Fruit fly (Drosophila melanogaster): ENCODE data around the gene CG4592.

dm6 chr2L:9937908-9938307, 16.5 kb downstream of the CG4592 start, which contains the start of gene Arglu1:
- TF ChIP-seq ttk (optimal IDR thresholded peaks at IDR 0.05) (no peak), psq (optimal IDR thresholded peaks at IDR 0.05) (no peak), h (optimal IDR thresholded peaks at IDR 0.05) (no peak)

Data from Kc167 (cell line).